Worm (Caenorhabditis elegans): Measurements from ENCODE around the gene fan-1.
A peak's percentile ranks its signal among the peaks of the same experiment; 100 is the strongest.

Gene fan-1

DNA sequence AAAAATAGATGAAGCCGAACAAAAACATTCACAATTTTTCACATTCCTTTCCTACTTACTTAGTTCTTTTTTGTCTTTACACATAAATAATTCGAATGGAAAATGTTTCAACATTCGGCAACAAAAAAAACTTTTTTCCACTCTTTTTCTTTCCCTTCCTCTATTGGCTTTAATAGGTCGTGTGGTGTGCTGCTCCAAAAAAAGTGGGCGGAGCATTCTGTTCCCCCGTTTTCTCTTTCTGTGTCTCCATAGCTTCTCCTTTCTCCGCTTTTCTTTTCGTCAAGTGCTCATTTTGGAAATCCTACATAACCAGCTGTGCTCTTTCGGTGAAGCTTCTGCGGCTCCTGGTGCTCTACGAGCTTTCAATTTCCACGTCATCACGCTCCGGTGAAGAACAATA, 7.1 kb upstream of the fan-1 start, which contains the start of gene C01G5.25:
TSS of gene C01G5.25 (plus strand) at position 250 of the 400 bp plus-strand sequence.
- TF ChIP-seq fkh-10 (GFP tag; optimal IDR thresholded peaks at IDR 0.05) (peak; percentile 38), hif-1 (tag; optimal IDR thresholded peaks at IDR 0.05) (no peak), nhr-28 (tag; optimal IDR thresholded peaks at IDR 0.05) (no peak)

DNA sequence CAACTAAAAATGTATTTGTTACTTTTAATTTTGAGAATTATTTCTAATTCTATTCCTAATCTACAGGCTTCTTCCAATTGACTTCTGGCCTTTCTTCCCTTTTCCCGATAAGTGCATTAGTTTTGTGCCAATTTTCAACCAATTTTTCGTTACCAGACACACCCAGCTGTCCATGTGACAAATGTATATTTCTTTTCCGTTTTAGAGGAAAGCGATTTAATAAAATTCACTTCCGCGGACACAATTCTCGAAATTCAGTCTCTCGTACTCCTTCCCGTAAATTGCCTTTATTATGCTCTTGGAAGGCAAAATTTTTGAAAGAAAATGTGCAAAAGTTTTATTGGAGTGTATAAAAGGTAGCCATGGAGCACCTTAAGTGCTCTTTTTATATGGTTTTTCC, 5.5 kb upstream of the fan-1 start:
- TF ChIP-seq lsy-2 (tag; optimal IDR thresholded peaks at IDR 0.05), result peak in 1 of 2 experiments; percentile 23
- TF ChIP-seq lin-38 (GFP tag; IDR thresholded peaks at IDR 0.05), result no peak
- no peak for TF ChIP-seq D1046.2 (GFP tag; IDR thresholded peaks at IDR 0.05)
- TF ChIP-seq ctbp-1 (GFP tag; IDR thresholded peaks at IDR 0.05), result no peak
- no peak for TF ChIP-seq F26F4.8 (GFP tag; conservative IDR thresholded peaks at IDR 0.05)
- no peak for TF ChIP-seq egl-43 (GFP tag; IDR thresholded peaks at IDR 0.05)

DNA sequence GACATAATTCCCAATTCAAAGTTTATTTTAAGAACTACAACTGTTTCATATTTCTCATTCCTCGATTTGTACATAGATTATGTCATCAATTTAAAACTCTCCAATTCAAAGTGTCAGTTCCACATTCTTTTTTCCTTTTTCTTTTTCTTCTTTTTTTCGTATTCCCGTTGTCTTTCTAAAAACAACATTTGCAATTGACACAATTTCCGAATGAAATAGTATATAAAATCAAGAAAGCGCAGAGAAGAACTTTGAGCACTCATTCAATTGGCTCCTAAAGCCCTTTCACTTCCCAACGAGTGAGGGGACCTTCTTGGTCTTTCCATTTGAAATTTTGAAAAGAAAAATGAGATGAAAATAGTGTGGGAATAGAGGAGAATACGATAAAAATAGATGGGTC, 1.1 kb upstream of the fan-1 start:
- TF ChIP-seq T26A8.4 (GFP tag; IDR thresholded peaks at IDR 0.05) (no peak), nhr-28 (tag; optimal IDR thresholded peaks at IDR 0.05) (no peak), gei-8 (GFP tag; optimal IDR thresholded peaks at IDR 0.05) (no peak), ceh-32 (tag; optimal IDR thresholded peaks at IDR 0.05; ENCODE audit: poor library complexity) (no peak), fkh-10 (GFP tag; optimal IDR thresholded peaks at IDR 0.05) (peak; percentile 25), tra-1 (GFP tag; IDR thresholded peaks at IDR 0.05) (no peak), D1046.2 (GFP tag; IDR thresholded peaks at IDR 0.05) (no peak)

DNA sequence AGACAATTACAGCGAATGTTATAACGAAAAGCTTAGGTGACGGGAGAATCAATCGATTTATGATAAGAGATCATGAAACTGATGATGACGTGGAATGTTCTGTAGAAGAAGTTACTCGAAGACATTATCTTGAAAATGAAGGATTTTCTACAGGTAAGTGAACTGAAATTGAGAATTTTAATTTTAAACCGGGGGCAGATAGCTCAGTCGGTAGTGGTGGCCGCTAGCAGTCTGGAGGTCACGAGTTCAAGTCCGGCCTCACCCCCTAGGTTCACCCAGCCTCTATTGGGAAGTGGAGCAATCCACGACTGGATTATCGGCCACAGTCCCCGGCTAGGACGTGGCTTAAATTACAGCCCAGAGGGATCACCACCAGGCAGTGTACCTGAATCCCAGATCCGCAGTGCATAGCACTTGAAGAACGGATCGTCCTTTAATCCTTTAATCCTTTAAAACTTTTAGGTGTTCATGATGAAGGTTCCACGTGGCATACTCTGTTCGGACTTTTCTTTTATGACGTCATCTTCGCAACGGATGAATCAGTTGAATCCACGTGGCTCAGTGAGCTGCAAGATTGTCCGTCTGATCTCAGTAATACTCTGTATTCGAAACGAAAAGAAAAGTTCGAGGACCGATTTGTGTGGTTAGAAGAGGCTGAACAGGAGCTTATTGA, 3.0 kb downstream of the fan-1 start:
- peak; percentile 11; the same call in 1 of the 2 replicates for TF ChIP-seq set-16 (GFP tag; IDR thresholded peaks at IDR 0.05)
- TF ChIP-seq snpc-1.2 (GFP tag; IDR thresholded peaks at IDR 0.05), result peak; percentile 59; the same call in 1 of the 2 replicates

DNA sequence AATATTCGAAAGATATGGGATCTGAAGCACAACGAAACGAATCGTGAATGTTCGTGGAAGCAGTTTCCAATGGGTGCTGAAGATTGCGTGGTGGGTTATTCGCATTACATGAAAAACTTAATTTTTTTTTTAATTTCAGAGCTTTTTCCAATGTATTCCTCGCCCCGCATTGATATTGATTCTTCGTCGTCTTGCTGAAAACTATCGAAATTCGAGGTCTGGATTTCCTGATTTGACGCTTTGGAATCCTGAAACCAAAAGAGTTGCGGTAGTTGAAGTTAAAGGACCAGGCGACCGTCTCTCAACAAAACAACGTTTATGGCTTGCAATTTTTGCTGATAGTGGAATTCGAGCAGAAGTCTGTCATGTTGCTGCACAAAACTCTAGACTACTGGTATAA, 3.5 kb downstream of the fan-1 start:
- TF ChIP-seq dve-1 (tag; optimal IDR thresholded peaks at IDR 0.05; ENCODE audit: insufficient read depth) (peak; percentile 1), daf-16 (GFP tag; optimal IDR thresholded peaks at IDR 0.05) (no peak), daf-16 (tag; optimal IDR thresholded peaks at IDR 0.05) (peak; percentile 79), attf-4 (tag; optimal IDR thresholded peaks at IDR 0.05) (no peak), hlh-11 (tag; optimal IDR thresholded peaks at IDR 0.05) (peak; percentile 11), zag-1 (tag; optimal IDR thresholded peaks at IDR 0.05) (no peak), dmd-9 (GFP tag; IDR thresholded peaks at IDR 0.05) (no peak), egl-43 (GFP tag; IDR thresholded peaks at IDR 0.05) (no peak), ceh-82 (tag; optimal IDR thresholded peaks at IDR 0.05) (no peak), mep-1 (tag; optimal IDR thresholded peaks at IDR 0.05) (no peak), T26A8.4 (GFP tag; IDR thresholded peaks at IDR 0.05) (no peak), lim-7 (GFP tag; IDR thresholded peaks at IDR 0.05) (no peak), mdt-29 (GFP tag; IDR thresholded peaks at IDR 0.05) (0 out of 2 replicates have a peak, but pooled peaks have one; percentile 18), egl-27 (tag; optimal IDR thresholded peaks at IDR 0.05) (no peak), nhr-111 (GFP tag; optimal IDR thresholded peaks at IDR 0.05) (no peak), pha-4 (GFP tag; IDR thresholded peaks at IDR 0.05) (no peak), pha-4 (tag; optimal IDR thresholded peaks at IDR 0.05) (no peak), ctbp-1 (GFP tag; IDR thresholded peaks at IDR 0.05) (no peak), daf-12 (tag; optimal IDR thresholded peaks at IDR 0.05) (no peak), ces-1 (GFP tag; optimal IDR thresholded peaks at IDR 0.05) (no peak), nhr-42 (GFP tag; IDR thresholded peaks at IDR 0.05) (0 out of 2 replicates have a peak, but pooled peaks have one; percentile 15)

Measured in whole organism, L4 larva.